Fruit fly (Drosophila melanogaster) whole organism, embryonic: ENCODE measurements around the gene sing.

Experiments used
- Atf3 ChIP-seq: fragments of 200-800 bp; sonication (Bioruptor generic); optimal IDR thresholded peaks from 3 replicates; lab custom pipeline; 2016; ENCODE audit warnings: missing biosample characterization, missing genetic modification characterization
- Bgb ChIP-seq: fragments of 200-800 bp; sonication (Bioruptor generic); IDR thresholded peaks from 2 replicates; pipeline ENCODE4 v1.3.6; 2022; ENCODE audit warnings: missing biosample characterization, missing genetic modification characterization; ENCODE audit not compliant: partially characterized antibody
- CG10209 ChIP-seq: fragments of 200-800 bp; sonication (Bioruptor generic); optimal IDR thresholded peaks from 3 replicates; lab custom pipeline; 2017; ENCODE audit warnings: missing biosample characterization, mild to moderate bottlenecking, missing genetic modification characterization, missing genetic modification reagents
- CG12104 ChIP-seq: fragments of 200-800 bp; sonication (Bioruptor generic); optimal IDR thresholded peaks from 3 replicates; lab custom pipeline; 2016; ENCODE audit warnings: missing biosample characterization, missing genetic modification characterization
- CG16863 ChIP-seq: fragments of 200-800 bp; sonication (Bioruptor generic); optimal IDR thresholded peaks from 3 replicates; lab custom pipeline; 2016; ENCODE audit warnings: missing biosample characterization, missing genetic modification characterization
- CG2712 ChIP-seq: fragments of 200-800 bp; optimal IDR thresholded peaks from 3 replicates; lab custom pipeline; 2019; ENCODE audit warnings: missing biosample characterization, mild to moderate bottlenecking, missing genetic modification characterization, moderate library complexity
- CG30020 ChIP-seq: fragments of 200-800 bp; optimal IDR thresholded peaks from 2 replicates; lab custom pipeline; 2019; ENCODE audit warnings: missing biosample characterization, mild to moderate bottlenecking, missing genetic modification characterization, moderate library complexity
- CG30403 ChIP-seq: fragments of 200-800 bp; sonication (Bioruptor generic); optimal IDR thresholded peaks from 3 replicates; lab custom pipeline; 2016; ENCODE audit warnings: missing biosample characterization, missing genetic modification characterization
- CG34422 ChIP-seq: fragments of 200-800 bp; sonication (Bioruptor generic); IDR thresholded peaks from 3 replicates; pipeline ENCODE4 v1.3.6; 2022; ENCODE audit warnings: missing biosample characterization, missing genetic modification characterization
- CG42726 ChIP-seq: fragments of 200-800 bp; sonication (Bioruptor generic); IDR thresholded peaks from 2 replicates; pipeline ENCODE4 v1.3.6; 2022; ENCODE audit warnings: missing biosample characterization, missing genetic modification characterization; ENCODE audit not compliant: partially characterized antibody
- CG4707 ChIP-seq: fragments of 200-800 bp; sonication (Bioruptor generic); optimal IDR thresholded peaks from 2 replicates; lab custom pipeline; 2018; ENCODE audit warnings: missing biosample characterization, mild to moderate bottlenecking, missing genetic modification characterization, moderate library complexity
- CG6689 ChIP-seq: fragments of 200-800 bp; sonication (Bioruptor generic); IDR thresholded peaks from 2 replicates; pipeline ENCODE4 v1.3.6; 2022; ENCODE audit warnings: missing biosample characterization, missing genetic modification characterization
- CG6854 ChIP-seq: fragments of 200-800 bp; sonication (Bioruptor generic); optimal IDR thresholded peaks from 3 replicates; lab custom pipeline; 2017; ENCODE audit warnings: missing biosample characterization, mild to moderate bottlenecking, missing genetic modification characterization
- CG7928 ChIP-seq: fragments of 200-800 bp; sonication (Bioruptor generic); optimal IDR thresholded peaks from 2 replicates; lab custom pipeline; 2017; ENCODE audit warnings: missing biosample characterization, mild to moderate bottlenecking, missing genetic modification characterization
- CG9817 ChIP-seq: fragments of 200-800 bp; sonication (Bioruptor generic); optimal IDR thresholded peaks from 2 replicates; lab custom pipeline; 2018; ENCODE audit warnings: missing biosample characterization, mild to moderate bottlenecking, missing genetic modification characterization, moderate library complexity
- CG9932 ChIP-seq: fragments of 200-800 bp; sonication (Bioruptor generic); IDR thresholded peaks from 2 replicates; pipeline ENCODE4 v1.3.6; 2022; ENCODE audit warnings: missing biosample characterization, missing genetic modification characterization
- Dfd ChIP-seq, 2 experiments: fragments of >200 bp; optimal IDR thresholded peaks; 2 replicates each; lab custom pipeline; 2017; ENCODE audit warnings: missing biosample characterization in 2 of 2, missing genetic modification characterization in 2 of 2
- Dll ChIP-seq: fragments of 200-800 bp; sonication (Bioruptor generic); IDR thresholded peaks from 4 replicates; pipeline ENCODE4 v1.3.6; 2022; ENCODE audit warnings: missing biosample characterization, missing genetic modification characterization; ENCODE audit not compliant: partially characterized antibody
- Doc3 ChIP-seq: fragments of 200-800 bp; sonication (Bioruptor generic); IDR thresholded peaks from 3 replicates; pipeline ENCODE4 v1.3.6; 2022; ENCODE audit warnings: missing biosample characterization, missing genetic modification characterization; ENCODE audit not compliant: partially characterized antibody
- Dref ChIP-seq: fragments of 200-800 bp; sonication (Bioruptor generic); IDR thresholded peaks from 2 replicates; pipeline ENCODE4 v1.3.6; 2022; ENCODE audit warnings: missing biosample characterization, missing genetic modification characterization
- Eip74EF ChIP-seq, 2 experiments: fragments of 200-800 bp in 1 of 2; fragments of >200 bp in 1 of 2; sonication (Bioruptor generic) in 1 of 2; optimal IDR thresholded peaks; 2 replicates each; lab custom pipeline; 2017 to 2019; ENCODE audit warnings: missing biosample characterization in 2 of 2, missing genetic modification characterization in 2 of 2, mild to moderate bottlenecking in 1 of 2, moderate library complexity in 1 of 2
- GATAe ChIP-seq: fragments of 200-800 bp; sonication (Bioruptor generic); conservative IDR thresholded peaks from 2 replicates; pipeline ENCODE4 v1.3.6; 2022; ENCODE audit warnings: missing biosample characterization, missing genetic modification characterization
- MTF-1 ChIP-seq: fragments of 200-800 bp; sonication (Bioruptor generic); optimal IDR thresholded peaks from 2 replicates; lab custom pipeline; 2018; ENCODE audit warnings: missing biosample characterization, mild to moderate bottlenecking, missing genetic modification characterization, borderline replicate concordance
- Mad ChIP-seq: fragments of 200-800 bp; sonication (Bioruptor generic); optimal IDR thresholded peaks from 2 replicates; lab custom pipeline; 2016; ENCODE audit warnings: missing biosample characterization, missing genetic modification characterization
- NC2β ChIP-seq: fragments of 200-800 bp; sonication (Bioruptor generic); optimal IDR thresholded peaks from 2 replicates; lab custom pipeline; 2016; ENCODE audit warnings: missing biosample characterization, missing genetic modification characterization
- Nf-YA ChIP-seq: fragments of 200-800 bp; sonication (Bioruptor generic); IDR thresholded peaks from 2 replicates; pipeline ENCODE4 v1.3.6; 2022; ENCODE audit warnings: missing biosample characterization, missing genetic modification characterization
- Rx ChIP-seq: fragments of 200-800 bp; sonication (Bioruptor generic); IDR thresholded peaks from 2 replicates; pipeline ENCODE4 v1.3.6; 2022; ENCODE audit warnings: missing biosample characterization, missing genetic modification characterization
- Sry-β ChIP-seq: fragments of 200-800 bp; sonication (Bioruptor generic); optimal IDR thresholded peaks from 2 replicates; lab custom pipeline; 2018; ENCODE audit warnings: missing biosample characterization, mild to moderate bottlenecking, missing genetic modification characterization, moderate library complexity
- Xbp1 ChIP-seq: fragments of 200-800 bp; sonication (Bioruptor generic); optimal IDR thresholded peaks from 3 replicates; lab custom pipeline; 2016; ENCODE audit warnings: missing biosample characterization, mild to moderate bottlenecking, missing genetic modification characterization
- bowl ChIP-seq: fragments of 200-800 bp; sonication (Bioruptor generic); IDR thresholded peaks from 2 replicates; pipeline ENCODE4 v1.3.6; 2022; ENCODE audit warnings: missing biosample characterization, missing genetic modification characterization
- dpn ChIP-seq, 2 experiments: fragments of 200-800 bp; sonication (Bioruptor generic); optimal IDR thresholded peaks; 3 replicates each; lab custom pipeline; 2016; ENCODE audit warnings: missing biosample characterization in 2 of 2, missing genetic modification characterization in 2 of 2
- gcm ChIP-seq: fragments of 200-800 bp; sonication (Bioruptor generic); optimal IDR thresholded peaks from 2 replicates; lab custom pipeline; 2019; ENCODE audit warnings: missing biosample characterization, mild to moderate bottlenecking, missing genetic modification characterization, moderate library complexity
- grau ChIP-seq: fragments of 200-800 bp; optimal IDR thresholded peaks from 3 replicates; lab custom pipeline; 2019; ENCODE audit warnings: missing biosample characterization, mild to moderate bottlenecking, missing genetic modification characterization, moderate library complexity
- gro ChIP-seq: fragments of 200-800 bp; sonication (Bioruptor generic); optimal IDR thresholded peaks from 2 replicates; lab custom pipeline; 2016; ENCODE audit warnings: missing biosample characterization, missing genetic modification characterization
- gsb-n ChIP-seq: fragments of 200-800 bp; sonication (Bioruptor generic); optimal IDR thresholded peaks from 3 replicates; lab custom pipeline; 2018; ENCODE audit warnings: missing biosample characterization, mild to moderate bottlenecking, missing genetic modification characterization
- hth ChIP-seq: fragments of >200 bp; optimal IDR thresholded peaks from 2 replicates; lab custom pipeline; 2017; ENCODE audit warnings: inconsistent platforms
- kni ChIP-seq: fragments of 200-800 bp; sonication (Bioruptor generic); optimal IDR thresholded peaks from 3 replicates; lab custom pipeline; 2017; ENCODE audit warnings: mild to moderate bottlenecking, missing biosample characterization, missing genetic modification reagents, missing genetic modification characterization
- mam ChIP-seq: fragments of 200-800 bp; sonication (Bioruptor generic); optimal IDR thresholded peaks from 3 replicates; lab custom pipeline; 2016; ENCODE audit warnings: missing biosample characterization, missing genetic modification characterization
- otp ChIP-seq: fragments of 200-800 bp; sonication (Bioruptor generic); IDR thresholded peaks from 3 replicates; pipeline ENCODE4, ENCODE4 v1.3.6; 2022; ENCODE audit warnings: missing biosample characterization, missing genetic modification characterization
- pb ChIP-seq: fragments of 200-800 bp; sonication (Bioruptor generic); optimal IDR thresholded peaks from 3 replicates; lab custom pipeline; 2016; ENCODE audit warnings: missing biosample characterization, missing genetic modification characterization
- pho ChIP-seq: fragments of 200-800 bp; sonication (Bioruptor generic); optimal IDR thresholded peaks from 2 replicates; lab custom pipeline; 2016; ENCODE audit warnings: missing biosample characterization, missing genetic modification characterization
- psq ChIP-seq: fragments of 200-800 bp; sonication (Bioruptor generic); optimal IDR thresholded peaks from 2 replicates; lab custom pipeline; 2017; ENCODE audit warnings: missing biosample characterization, missing genetic modification characterization
- pum ChIP-seq: fragments of 200-800 bp; sonication (Bioruptor generic); optimal IDR thresholded peaks from 2 replicates; lab custom pipeline; 2016; ENCODE audit warnings: missing biosample characterization, missing genetic modification characterization
- rib ChIP-seq: fragments of 200-800 bp; sonication (Bioruptor generic); IDR thresholded peaks from 2 replicates; pipeline ENCODE4 v1.3.6; 2022; ENCODE audit warnings: missing biosample characterization, missing genetic modification characterization
- row ChIP-seq: fragments of 200-800 bp; sonication (Bioruptor generic); IDR thresholded peaks from 3 replicates; pipeline ENCODE4 v1.3.6; 2022; ENCODE audit warnings: missing biosample characterization, missing genetic modification characterization
- sd ChIP-seq: fragments of 200-800 bp; sonication (Bioruptor generic); optimal IDR thresholded peaks from 3 replicates; lab custom pipeline; 2018; ENCODE audit warnings: missing biosample characterization, mild to moderate bottlenecking, missing genetic modification characterization, moderate library complexity
- sob ChIP-seq: fragments of 200-800 bp; sonication (Bioruptor generic); IDR thresholded peaks from 2 replicates; pipeline ENCODE4 v1.3.6; 2022; ENCODE audit warnings: missing biosample characterization, missing genetic modification characterization
- stwl ChIP-seq: fragments of 200-800 bp; sonication (Bioruptor generic); optimal IDR thresholded peaks from 3 replicates; lab custom pipeline; 2018; ENCODE audit warnings: missing biosample characterization, mild to moderate bottlenecking, missing genetic modification characterization, moderate library complexity
- tna ChIP-seq: fragments of 200-800 bp; sonication (Bioruptor generic); IDR thresholded peaks from 2 replicates; pipeline ENCODE4 v1.3.6; 2022; ENCODE audit warnings: missing biosample characterization, missing genetic modification characterization; ENCODE audit not compliant: partially characterized antibody
- trem ChIP-seq: fragments of 200-800 bp; optimal IDR thresholded peaks from 3 replicates; lab custom pipeline; 2019; ENCODE audit warnings: missing biosample characterization, mild to moderate bottlenecking, missing genetic modification characterization, moderate library complexity
- tx ChIP-seq: fragments of 200-800 bp; sonication (Bioruptor generic); optimal IDR thresholded peaks from 2 replicates; lab custom pipeline; 2016; ENCODE audit warnings: missing biosample characterization, missing genetic modification characterization

The sing gene

dm6 chrX:16683765-16684164 is 4.7 kb downstream of the sing start, which contains the start of gene Axs (continued):
- TF ChIP-seq rib = 0 out of 2 replicates have a peak, but pooled peaks have one; percentile 34
- peak; percentile 1 for TF ChIP-seq pho (GFP tag; lab: Kevin White, UChicago)
- TF ChIP-seq gro (GFP tag; lab: Kevin White, UChicago) = peak; percentile 51
- 0 out of 3 replicates have a peak, but pooled peaks have one; percentile 36 for TF ChIP-seq CG34422
- TF ChIP-seq CG42726 = peak; percentile 86
- TF ChIP-seq CG4707 (GFP tag; lab: Kevin White, UChicago) = no peak
- peak; percentile 27 for TF ChIP-seq Mad (GFP tag; lab: Kevin White, UChicago)
- no peak for TF ChIP-seq gcm (GFP tag; lab: Kevin White, UChicago)
- peak; percentile 88 for TF ChIP-seq Dref (GFP tag; lab: Robert Waterston, UW)
- no peak for TF ChIP-seq otp (GFP tag; lab: Robert Waterston, UW)
- TF ChIP-seq CG12104 (GFP tag; lab: Kevin White, UChicago) = no peak
- TF ChIP-seq Rx (GFP tag; lab: Robert Waterston, UW) = no peak
- peak; percentile 0 for TF ChIP-seq CG9817 (tag; lab: Kevin White, UChicago)
- peak; percentile 62; the same call in 2 of the 4 replicates for TF ChIP-seq Dll (GFP tag; lab: Robert Waterston, UW)
- peak; percentile 37 for TF ChIP-seq pb (GFP tag; lab: Kevin White, UChicago)
- TF ChIP-seq bowl (GFP tag; lab: Robert Waterston, UW) = no peak
- TF ChIP-seq Eip74EF (GFP tag; optimal IDR thresholded peaks at IDR 0.05; lab: Kevin White, UChicago) = peak in 1 of 2 experiments; percentile 81
- peak; percentile 57 for TF ChIP-seq Xbp1
- no peak for TF ChIP-seq hth
- peak; percentile 26 to 39 for TF ChIP-seq dpn (GFP tag; optimal IDR thresholded peaks at IDR 0.05; lab: Kevin White, UChicago)
- no peak for TF ChIP-seq CG16863 (GFP tag; lab: Kevin White, UChicago)
- TF ChIP-seq Dfd (GFP tag; optimal IDR thresholded peaks at IDR 0.05; lab: Kevin White, UChicago) = peak in 1 of 2 experiments; percentile 31
- TF ChIP-seq Nf-YA = no peak
- peak; percentile 51 for TF ChIP-seq Atf3 (GFP tag; lab: Kevin White, UChicago)
- peak; percentile 58 for TF ChIP-seq CG9932
- TF ChIP-seq psq (GFP tag; lab: Kevin White, UChicago) = no peak
- no peak for TF ChIP-seq CG10209 (GFP tag; lab: Kevin White, UChicago)
- peak; percentile 64 for TF ChIP-seq stwl
- TF ChIP-seq Doc3 (GFP tag; lab: Robert Waterston, UW) = peak; percentile 44; the same call in 1 of the 3 replicates
- no peak for TF ChIP-seq CG6854 (GFP tag; lab: Kevin White, UChicago)
- TF ChIP-seq CG2712 (tag; lab: Kevin White, UChicago) = peak; percentile 20
- no peak for TF ChIP-seq GATAe (GFP tag; lab: Robert Waterston, UW)
- peak; percentile 30 for TF ChIP-seq tx (GFP tag; lab: Kevin White, UChicago)
- peak; percentile 18 for TF ChIP-seq sd (tag; lab: Kevin White, UChicago)
- no peak for TF ChIP-seq kni (GFP tag; lab: Kevin White, UChicago)
- TF ChIP-seq CG6689 (GFP tag; lab: Robert Waterston, UW) = no peak
- peak; percentile 9 for TF ChIP-seq pum
- TF ChIP-seq gsb-n (tag; lab: Kevin White, UChicago) = peak; percentile 23
- TF ChIP-seq tna (GFP tag; lab: Robert Waterston, UW) = peak; percentile 74
- peak; percentile 43; the same call in 1 of the 2 replicates for TF ChIP-seq sob (GFP tag; lab: Robert Waterston, UW)
- peak; percentile 50 for TF ChIP-seq mam
- peak; percentile 4 for TF ChIP-seq CG30020
- peak; percentile 87 for TF ChIP-seq Sry-β (GFP tag; lab: Kevin White, UChicago)
- peak; percentile 85 for TF ChIP-seq Bgb (GFP tag; lab: Robert Waterston, UW)
- TF ChIP-seq MTF-1 (GFP tag; lab: Kevin White, UChicago) = peak; percentile 19
- peak; percentile 38 for TF ChIP-seq grau (tag; lab: Kevin White, UChicago)
- TF ChIP-seq trem (tag; lab: Kevin White, UChicago) = peak; percentile 61
- peak; percentile 34 for TF ChIP-seq NC2β (GFP tag; lab: Kevin White, UChicago)
- no peak for TF ChIP-seq CG7928 (GFP tag; lab: Kevin White, UChicago)
- TF ChIP-seq CG30403 = peak; percentile 25
- TF ChIP-seq row (GFP tag; lab: Robert Waterston, UW) = peak; percentile 49; the same call in 1 of the 3 replicates
